Worm (Caenorhabditis elegans) whole organism, L4/young adult: ENCODE data around the gene F42A9.3.

Source experiments
- W03F9.2 ChIP-seq: fragments of 150-350 bp; optimal IDR thresholded peaks from 2 replicates; lab custom pipeline; 2014; ENCODE audit warnings: missing biosample characterization, missing genetic modification characterization
- dao-5 ChIP-seq: sonication (generic microtip); optimal IDR thresholded peaks from 2 replicates; lab custom pipeline; 2016; ENCODE audit warnings: missing genotype, missing genetic modification characterization, moderate library complexity, missing compliant biosample characterization
- him-1 ChIP-seq: sonication (generic microtip); optimal IDR thresholded peaks from 2 replicates; lab custom pipeline; 2016; ENCODE audit warnings: missing genotype, missing genetic modification reagents, missing genetic modification characterization, missing compliant biosample characterization

DNA sequence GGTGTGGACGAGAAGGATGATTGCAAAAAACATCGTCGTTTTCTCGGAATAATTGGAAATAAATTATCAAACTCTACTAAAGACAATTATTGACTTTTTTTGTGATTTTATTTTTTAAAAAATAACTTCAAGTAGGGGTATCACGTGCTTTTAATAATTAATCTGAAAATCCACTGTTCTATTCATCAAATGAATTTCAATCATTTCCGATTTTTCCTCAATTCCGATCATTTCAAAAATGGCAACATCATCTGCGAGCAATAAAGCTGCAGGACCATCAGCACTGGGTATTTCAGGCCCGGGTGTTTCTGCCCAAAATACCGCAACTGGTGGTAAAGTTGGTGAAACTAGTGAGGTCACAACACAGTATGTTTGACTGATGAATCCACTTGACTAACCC, at the start of gene F42A9.3, which contains the start of gene F42A9.7:
- TF ChIP-seq him-1 (no peak), W03F9.2 (tag; lab: Kevin White, UChicago) (no peak), dao-5 (no peak)
